Worm (Caenorhabditis elegans) whole organism, mixed stage, embryonic: ENCODE results near the gene F45B8.5.

Experiments used
- M03D4.4 ChIP-seq: sonication (generic microtip); optimal IDR thresholded peaks from 2 replicates; lab custom pipeline; 2017; ENCODE audit warnings: mild to moderate bottlenecking, missing genetic modification characterization, missing compliant biosample characterization
- ceh-83 ChIP-seq: fragments of 200-800 bp; sonication (Bioruptor generic); optimal IDR thresholded peaks from 2 replicates; lab custom pipeline; 2018; ENCODE audit warnings: mild to moderate bottlenecking, missing genetic modification characterization, missing compliant biosample characterization
- ces-1 ChIP-seq: fragments of 150-350 bp; optimal IDR thresholded peaks from 2 replicates; lab custom pipeline; 2014; ENCODE audit warnings: missing biosample characterization, missing genetic modification reagents, missing genetic modification characterization
- cnd-1 ChIP-seq: fragments of 200-800 bp; sonication (Bioruptor generic); optimal IDR thresholded peaks from 2 replicates; lab custom pipeline; 2018; ENCODE audit warnings: mild to moderate bottlenecking, missing genetic modification characterization, missing compliant biosample characterization
- drap-1 ChIP-seq: fragments of 200-800 bp; sonication (Bioruptor generic); optimal IDR thresholded peaks from 3 replicates; lab custom pipeline; 2018; ENCODE audit warnings: mild to moderate bottlenecking, missing genetic modification characterization, missing compliant biosample characterization
- elt-1 ChIP-seq: sonication (generic microtip); optimal IDR thresholded peaks from 2 replicates; lab custom pipeline; 2017; ENCODE audit warnings: missing genetic modification characterization, mild to moderate bottlenecking, missing compliant biosample characterization, antibody characterized with exemption, moderate library complexity, borderline replicate concordance; ENCODE audit not compliant: insufficient read depth
- ham-2 ChIP-seq: fragments of 200-800 bp; sonication (Bioruptor generic); optimal IDR thresholded peaks from 2 replicates; lab custom pipeline; 2018; ENCODE audit warnings: mild to moderate bottlenecking, missing genetic modification characterization, missing compliant biosample characterization
- hlh-1 ChIP-seq: fragments of 150-350 bp; optimal IDR thresholded peaks from 2 replicates; lab custom pipeline; 2014; ENCODE audit warnings: missing biosample characterization, missing genetic modification reagents, missing genetic modification characterization
- lin-13 ChIP-seq: fragments of 150-350 bp; optimal IDR thresholded peaks from 2 replicates; lab custom pipeline; 2014; ENCODE audit warnings: missing biosample characterization, missing genetic modification characterization
- lsy-2 ChIP-seq: fragments of 150-350 bp; optimal IDR thresholded peaks from 2 replicates; lab custom pipeline; 2014; ENCODE audit warnings: missing biosample characterization, missing genetic modification characterization
- mls-2 ChIP-seq: sonication (generic microtip); optimal IDR thresholded peaks from 2 replicates; lab custom pipeline; 2016; ENCODE audit warnings: mild to moderate bottlenecking, missing genetic modification characterization, moderate library complexity, missing compliant biosample characterization
- nhr-28 ChIP-seq: fragments of 150-350 bp; optimal IDR thresholded peaks from 2 replicates; lab custom pipeline; 2014; ENCODE audit warnings: missing biosample characterization, missing genetic modification characterization
- nhr-76 ChIP-seq: sonication (generic microtip); optimal IDR thresholded peaks from 2 replicates; lab custom pipeline; 2017; ENCODE audit warnings: missing biosample characterization, missing genetic modification characterization
- pha-4 ChIP-seq: fragments of 150-350 bp; optimal IDR thresholded peaks from 2 replicates; lab custom pipeline; 2018; ENCODE audit warnings: missing biosample characterization, missing genetic modification reagents, missing genetic modification characterization
- sem-2 ChIP-seq: fragments of 200-800 bp; sonication (Bioruptor generic); optimal IDR thresholded peaks from 2 replicates; lab custom pipeline; 2018; ENCODE audit warnings: mild to moderate bottlenecking, missing genetic modification characterization, missing compliant biosample characterization
- sptf-1 ChIP-seq: sonication (generic microtip); optimal IDR thresholded peaks from 2 replicates; lab custom pipeline; 2017; ENCODE audit warnings: mild to moderate bottlenecking, missing genetic modification characterization, moderate library complexity, missing compliant biosample characterization
- unc-120 ChIP-seq: sonication (generic microtip); optimal IDR thresholded peaks from 2 replicates; lab custom pipeline; 2017; ENCODE audit warnings: missing genetic modification characterization, missing compliant biosample characterization; ENCODE audit not compliant: poor library complexity, severe bottlenecking
- unc-62 ChIP-seq: fragments of 150-350 bp; optimal IDR thresholded peaks from 2 replicates; lab custom pipeline; 2014; ENCODE audit warnings: missing biosample characterization, missing genetic modification reagents, missing genetic modification characterization

The F45B8.5 gene

ce11 chrX:15011526-15012274 lies 45.8 kb downstream of the F45B8.5 start:
- TF ChIP-seq ceh-83 (no peak), ces-1 (GFP tag; lab: Kevin White, UChicago) (peak; percentile 47)

DNA sequence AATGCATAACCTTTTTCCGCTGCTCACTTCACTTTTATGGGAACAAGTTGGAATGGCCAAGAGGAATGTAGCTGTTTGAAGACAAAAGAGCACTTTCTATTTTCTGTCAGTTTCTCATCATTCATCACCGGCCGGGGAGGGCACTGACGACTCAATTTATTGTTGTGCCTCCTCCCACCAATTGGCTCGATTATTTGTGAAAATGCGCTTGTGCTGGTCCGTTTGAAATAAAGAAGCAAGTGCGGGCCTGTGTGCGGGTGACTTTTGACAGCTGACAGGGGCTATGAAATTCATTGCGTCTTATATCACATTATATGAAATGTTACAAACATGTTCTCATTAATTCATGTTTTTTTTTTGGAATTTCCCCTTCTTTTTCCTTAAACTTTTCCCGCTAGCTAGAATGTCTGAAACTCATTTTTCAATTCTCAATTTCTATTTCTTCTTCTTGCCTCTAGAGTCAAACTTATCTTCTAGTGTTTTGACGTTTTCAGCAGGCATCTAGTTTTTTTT lies 48.1 kb downstream of the F45B8.5 start:
- no peak for TF ChIP-seq nhr-76 (tag; lab: Kevin White, UChicago)
- peak; percentile 77 for TF ChIP-seq unc-62 (GFP tag; lab: Kevin White, UChicago)
- TF ChIP-seq nhr-28 = no peak
- TF ChIP-seq M03D4.4 (tag; lab: Kevin White, UChicago) = no peak
- no peak for TF ChIP-seq ham-2 (GFP tag; lab: Kevin White, UChicago)
- no peak for TF ChIP-seq cnd-1 (tag; lab: Kevin White, UChicago)
- TF ChIP-seq pha-4 = no peak
- no peak for TF ChIP-seq elt-1 (tag; lab: Kevin White, UChicago)
- TF ChIP-seq lin-13 (tag; lab: Kevin White, UChicago) = no peak
- peak; percentile 95 for TF ChIP-seq hlh-1 (tag; lab: Kevin White, UChicago)
- no peak for TF ChIP-seq sem-2 (GFP tag; lab: Kevin White, UChicago)
- TF ChIP-seq drap-1 = no peak
- peak; percentile 72 for TF ChIP-seq unc-120
- TF ChIP-seq lsy-2 (tag; lab: Kevin White, UChicago) = no peak
- TF ChIP-seq, all 35 proteins: peak for 3

DNA sequence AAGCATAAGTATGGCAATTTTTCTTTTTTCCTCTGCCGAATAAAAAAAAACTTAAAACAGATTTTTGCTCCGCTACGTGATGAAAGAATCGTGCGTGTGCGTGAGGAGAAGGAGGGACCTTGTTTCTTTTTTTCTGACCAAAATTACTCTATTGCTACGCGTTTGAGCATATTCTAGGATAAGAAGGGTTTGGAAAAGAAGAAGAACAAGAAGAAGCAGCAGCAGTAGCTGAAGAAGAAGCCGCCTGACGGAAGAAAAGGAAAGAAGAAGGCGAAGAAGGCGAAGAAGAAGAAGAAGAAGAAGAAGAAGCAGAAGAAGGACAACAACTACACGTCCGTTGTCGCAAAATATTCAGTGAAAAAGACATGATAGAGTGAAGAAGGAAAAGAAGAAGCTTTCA lies 50.2 kb downstream of the F45B8.5 start:
- TF ChIP-seq mls-2 (tag; lab: Kevin White, UChicago) (no peak), sptf-1 (peak; percentile 7)
